Worm (Caenorhabditis elegans) whole organism, L4 larva: ENCODE measurements around the gene C45G9.10.

Source experiments
- ama-1 ChIP-seq: fragments of 150-350 bp; optimal IDR thresholded peaks from 2 replicates; lab custom pipeline; 2014; ENCODE audit warnings: inconsistent platforms, mixed read lengths
- daf-8 ChIP-seq: fragments of 200-800 bp; sonication (Bioruptor generic); IDR thresholded peaks from 2 replicates; pipeline ENCODE4 v1.3.6; 2022; ENCODE audit warnings: missing genetic modification characterization, missing compliant biosample characterization
- lin-13 ChIP-seq: fragments of 150-350 bp; optimal IDR thresholded peaks from 2 replicates; lab custom pipeline; 2014; ENCODE audit warnings: missing biosample characterization, missing genetic modification reagents, missing genetic modification characterization
- rbr-2 ChIP-seq: sonication (generic microtip); optimal IDR thresholded peaks from 2 replicates; lab custom pipeline; 2016; ENCODE audit warnings: missing genotype, missing genetic modification characterization, missing compliant biosample characterization
- skn-1 ChIP-seq: fragments of 150-350 bp; optimal IDR thresholded peaks from 2 replicates; lab custom pipeline; 2014; ENCODE audit warnings: missing biosample characterization, missing genetic modification characterization
- unc-62 ChIP-seq, 3 experiments: fragments of 150-350 bp in 1 of 3; sonication (generic microtip); optimal IDR thresholded peaks in 2 of 3; peaks in 1 of 3; 1 replicate in 1 of 3; 2 replicates in 2 of 3; lab custom pipeline; 2014 to 2017; ENCODE audit warnings: missing biosample characterization in 3 of 3, missing genetic modification characterization in 3 of 3, missing genetic modification reagents in 3 of 3, missing genotype in 1 of 3

- TF ChIP-seq daf-8 (GFP tag; lab: Robert Waterston, UW) (no peak), lin-13 (GFP tag; lab: Kevin White, UChicago) (no peak), unc-62 (GFP tag; optimal IDR thresholded peaks at IDR 0.05 in 1 of 2; lab: Kevin White, UChicago) (peak in 1 of 2 experiments; percentile 96), unc-62 (tag; optimal IDR thresholded peaks at IDR 0.05; lab: Kevin White, UChicago) (no peak), rbr-2 (tag; lab: Kevin White, UChicago) (no peak), ama-1 (lab: Kevin White, UChicago) (no peak), skn-1 (tag; lab: Kevin White, UChicago) (no peak)
Observed at ce11 chrIII:5010723-5011122, 51.0 kb downstream of the C45G9.10 start.
